Worm (Caenorhabditis elegans) whole organism, L4 larva: ENCODE data around the gene C35B1.5.

Experiments
- D1046.2 ChIP-seq: fragments of 200-800 bp; sonication (Bioruptor generic); IDR thresholded peaks from 2 replicates; pipeline ENCODE4 v1.3.6; 2022; ENCODE audit warnings: missing genetic modification characterization, missing compliant biosample characterization
- F44E2.7 ChIP-seq: fragments of 200-800 bp; sonication (Bioruptor generic); IDR thresholded peaks from 2 replicates; pipeline ENCODE4 v2.1.2; 2022; ENCODE audit warnings: missing genetic modification characterization, missing compliant biosample characterization
- R02D3.7 ChIP-seq: fragments of 150-350 bp; sonication (generic microtip); optimal IDR thresholded peaks from 3 replicates; lab custom pipeline; 2014; ENCODE audit warnings: missing biosample characterization, missing genetic modification characterization
- ZK337.2 ChIP-seq: fragments of 200-800 bp; sonication (Bioruptor generic); IDR thresholded peaks from 2 replicates; pipeline ENCODE4 v1.3.6; 2022; ENCODE audit warnings: missing genetic modification reagents, missing genetic modification characterization, missing compliant biosample characterization
- ceh-62 ChIP-seq: sonication (generic microtip); optimal IDR thresholded peaks from 2 replicates; lab custom pipeline; 2017; ENCODE audit warnings: missing biosample characterization, missing genetic modification characterization
- ceh-82 ChIP-seq: sonication (generic microtip); optimal IDR thresholded peaks from 2 replicates; lab custom pipeline; 2017; ENCODE audit warnings: missing biosample characterization, missing genetic modification characterization
- ces-1 ChIP-seq: fragments of 150-350 bp; sonication (generic microtip); optimal IDR thresholded peaks from 4 replicates; lab custom pipeline; 2014; ENCODE audit warnings: missing biosample characterization, missing genetic modification reagents, missing genetic modification characterization
- dmd-8 ChIP-seq: fragments of 200-800 bp; sonication (Bioruptor generic); IDR thresholded peaks from 2 replicates; pipeline ENCODE4 v1.3.6; 2022; ENCODE audit warnings: missing genetic modification characterization, missing compliant biosample characterization
- egl-43 ChIP-seq: fragments of 200-800 bp; sonication (Bioruptor generic); IDR thresholded peaks from 2 replicates; pipeline ENCODE4 v1.3.6; 2022; ENCODE audit warnings: missing genetic modification reagents, missing genetic modification characterization, missing compliant biosample characterization
- fkh-10 ChIP-seq: fragments of 150-350 bp; optimal IDR thresholded peaks from 2 replicates; lab custom pipeline; 2014; ENCODE audit warnings: missing biosample characterization, missing genetic modification reagents, missing genetic modification characterization
- hlh-30 ChIP-seq: sonication (generic microtip); optimal IDR thresholded peaks from 2 replicates; lab custom pipeline; 2017; ENCODE audit warnings: antibody characterized with exemption, mild to moderate bottlenecking, missing genetic modification characterization, missing compliant biosample characterization; ENCODE audit not compliant: insufficient read depth
- hmg-1.1 ChIP-seq: fragments of 200-800 bp; sonication (Bioruptor generic); IDR thresholded peaks from 2 replicates; pipeline ENCODE4 v1.3.6; 2022; ENCODE audit warnings: missing genetic modification reagents, missing genetic modification characterization, missing compliant biosample characterization
- lim-7 ChIP-seq: fragments of 200-800 bp; sonication (Bioruptor generic); IDR thresholded peaks from 2 replicates; pipeline ENCODE4 v1.3.6; 2022; ENCODE audit warnings: missing genetic modification characterization, missing compliant biosample characterization
- lin-15B ChIP-seq: fragments of 150-350 bp; sonication (generic microtip); optimal IDR thresholded peaks from 3 replicates; lab custom pipeline; 2014; ENCODE audit warnings: missing biosample characterization, missing genetic modification characterization
- lin-29 ChIP-seq: fragments of 200-800 bp; sonication (Bioruptor generic); IDR thresholded peaks from 2 replicates; pipeline ENCODE4 v1.3.6; 2022; ENCODE audit warnings: missing genetic modification reagents, missing genetic modification characterization, missing compliant biosample characterization
- lin-38 ChIP-seq: fragments of 200-800 bp; sonication (Bioruptor generic); IDR thresholded peaks from 2 replicates; pipeline ENCODE4 v1.3.6; 2022; ENCODE audit warnings: missing genetic modification reagents, missing genetic modification characterization, missing compliant biosample characterization
- lsy-2 ChIP-seq, 2 experiments: fragments of 150-350 bp in 1 of 2; sonication (generic microtip) in 1 of 2; optimal IDR thresholded peaks; 2 replicates each; lab custom pipeline; 2014 to 2017; ENCODE audit warnings: missing biosample characterization in 2 of 2, missing genetic modification characterization in 2 of 2
- madf-9 ChIP-seq: fragments of 200-800 bp; sonication (Bioruptor generic); conservative IDR thresholded peaks from 2 replicates; pipeline ENCODE4 v1.3.6; 2022; ENCODE audit warnings: missing genetic modification reagents, missing genetic modification characterization, missing compliant biosample characterization
- mdl-1 ChIP-seq, 2 experiments: fragments of 150-350 bp in 1 of 2; sonication (generic microtip) in 1 of 2; optimal IDR thresholded peaks; 2 replicates each; lab custom pipeline; 2014 to 2017; ENCODE audit warnings: missing biosample characterization in 2 of 2, missing genetic modification characterization in 2 of 2
- mdt-29 ChIP-seq: fragments of 200-800 bp; sonication (Bioruptor generic); IDR thresholded peaks from 2 replicates; pipeline ENCODE4 v1.3.6; 2022; ENCODE audit warnings: missing genetic modification reagents, missing genetic modification characterization, missing compliant biosample characterization
- mes-2 ChIP-seq: sonication (generic microtip); optimal IDR thresholded peaks from 2 replicates; lab custom pipeline; 2016; ENCODE audit warnings: missing genotype, mild to moderate bottlenecking, missing genetic modification characterization, missing compliant biosample characterization; ENCODE audit not compliant: poor library complexity, severe bottlenecking
- nhr-11 ChIP-seq: fragments of 150-350 bp; optimal IDR thresholded peaks from 2 replicates; lab custom pipeline; 2014; ENCODE audit warnings: missing biosample characterization, missing genetic modification characterization
- nhr-28 ChIP-seq: fragments of 150-350 bp; optimal IDR thresholded peaks from 2 replicates; lab custom pipeline; 2014; ENCODE audit warnings: missing biosample characterization, missing genetic modification characterization
- nhr-41 ChIP-seq: fragments of 200-800 bp; sonication (Bioruptor generic); IDR thresholded peaks from 2 replicates; pipeline ENCODE4 v1.3.6; 2022; ENCODE audit warnings: missing genetic modification reagents, missing genetic modification characterization, missing compliant biosample characterization
- nhr-42 ChIP-seq: fragments of 200-800 bp; sonication (Bioruptor generic); IDR thresholded peaks from 2 replicates; pipeline ENCODE4 v1.3.6; 2022; ENCODE audit warnings: missing genetic modification characterization, missing compliant biosample characterization
- nhr-6 ChIP-seq: fragments of 150-350 bp; optimal IDR thresholded peaks from 2 replicates; lab custom pipeline; 2014; ENCODE audit warnings: missing biosample characterization, missing genetic modification characterization
- saeg-2 ChIP-seq: fragments of 200-800 bp; sonication (Bioruptor generic); IDR thresholded peaks from 2 replicates; pipeline ENCODE4 v1.3.6; 2022; ENCODE audit warnings: missing genetic modification reagents, missing genetic modification characterization, missing compliant biosample characterization
- sdz-12 ChIP-seq: fragments of 200-800 bp; sonication (Bioruptor generic); optimal IDR thresholded peaks from 2 replicates; lab custom pipeline; 2018; ENCODE audit warnings: mild to moderate bottlenecking, missing genetic modification characterization, missing compliant biosample characterization
- set-16 ChIP-seq: fragments of 200-800 bp; sonication (Bioruptor generic); IDR thresholded peaks from 2 replicates; pipeline ENCODE4 v1.3.6; 2022; ENCODE audit warnings: missing genetic modification reagents, missing genetic modification characterization, missing compliant biosample characterization
- skn-1 ChIP-seq: fragments of 150-350 bp; optimal IDR thresholded peaks from 2 replicates; lab custom pipeline; 2014; ENCODE audit warnings: missing biosample characterization, missing genetic modification characterization
- zip-2 ChIP-seq: fragments of 150-350 bp; optimal IDR thresholded peaks from 2 replicates; lab custom pipeline; 2014; ENCODE audit warnings: missing biosample characterization, missing genetic modification characterization
- ztf-11 ChIP-seq: fragments of 150-350 bp; optimal IDR thresholded peaks from 2 replicates; lab custom pipeline; 2014; ENCODE audit warnings: missing biosample characterization, missing genetic modification characterization
- ztf-7 ChIP-seq: fragments of 150-350 bp; optimal IDR thresholded peaks from 2 replicates; lab custom pipeline; 2014; ENCODE audit warnings: missing biosample characterization, missing genetic modification characterization

Gene C35B1.5

DNA sequence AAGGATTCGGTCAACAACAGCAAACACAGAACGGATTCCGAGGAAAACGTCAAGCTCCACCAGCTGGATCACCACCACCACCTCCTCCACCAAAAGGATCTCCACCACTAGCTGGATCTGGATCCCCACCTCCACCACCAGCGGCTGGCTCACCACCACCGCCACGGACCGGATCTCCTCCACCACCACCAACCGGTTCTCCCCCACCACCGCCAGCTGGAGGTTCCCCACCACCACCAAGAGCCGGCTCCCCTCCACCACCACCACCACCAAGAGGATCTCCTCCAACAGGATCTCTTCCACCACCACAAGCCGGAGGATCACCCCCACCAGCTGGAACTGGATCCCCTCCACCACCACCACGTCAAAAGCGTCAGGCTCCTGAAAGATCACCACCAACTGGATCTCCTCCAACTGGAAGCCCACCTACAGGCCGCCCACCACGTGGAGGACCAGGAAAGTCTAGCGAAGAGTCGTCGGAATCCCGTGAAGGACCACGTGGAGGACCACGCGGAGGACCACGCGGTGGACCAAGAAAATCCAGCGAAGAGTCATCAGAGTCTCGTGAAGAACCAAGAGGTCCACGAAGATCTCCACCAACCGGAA, 7.2 kb downstream of the C35B1.5 start:
- TF ChIP-seq nhr-6 = no peak
- peak; percentile 97 for TF ChIP-seq set-16 (GFP tag; lab: Robert Waterston, UW)

DNA sequence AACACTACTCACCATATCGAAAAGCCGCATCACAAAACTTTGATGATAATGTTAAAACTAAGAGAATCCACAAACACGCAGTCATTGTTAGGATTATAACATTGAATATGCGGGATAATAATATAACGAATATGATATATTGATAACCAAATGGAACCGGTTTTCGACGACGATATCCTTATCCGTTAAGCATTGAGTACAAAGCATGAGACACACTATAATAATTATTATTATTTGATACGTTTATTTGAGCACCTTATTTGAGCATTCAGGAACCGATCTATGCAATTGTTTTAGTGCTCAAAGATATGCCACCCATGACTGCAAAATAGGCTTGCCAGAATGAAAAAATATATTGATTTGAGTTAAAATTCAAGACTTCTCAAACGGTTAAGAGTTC, 9.4 kb downstream of the C35B1.5 start, which contains the start of gene W03D2.9:
Gene W03D2.9 (minus strand): TSS at position 101 of the 400 bp plus-strand sequence.
- no peak for TF ChIP-seq zip-2 (tag; lab: Kevin White, UChicago)
- TF ChIP-seq lsy-2 (tag; optimal IDR thresholded peaks at IDR 0.05; lab: Kevin White, UChicago) = no peak
- no peak for TF ChIP-seq hmg-1.1 (GFP tag; lab: Robert Waterston, UW)
- TF ChIP-seq set-16 (GFP tag; lab: Robert Waterston, UW) = no peak
- TF ChIP-seq fkh-10 (GFP tag; lab: Kevin White, UChicago) = no peak
- no peak for TF ChIP-seq lim-7 (GFP tag; lab: Robert Waterston, UW)
- TF ChIP-seq ztf-7 (tag; lab: Kevin White, UChicago) = no peak
- TF ChIP-seq mdl-1 (tag; optimal IDR thresholded peaks at IDR 0.05; lab: Kevin White, UChicago) = no peak
- no peak for TF ChIP-seq lin-15B (tag; lab: Kevin White, UChicago)
- TF ChIP-seq ZK337.2 = no peak
- TF ChIP-seq skn-1 (tag; lab: Kevin White, UChicago) = no peak
- TF ChIP-seq mdt-29 (GFP tag; lab: Robert Waterston, UW) = no peak
- TF ChIP-seq sdz-12 = no peak
- no peak for TF ChIP-seq egl-43 (GFP tag; lab: Robert Waterston, UW)
- TF ChIP-seq hlh-30 (tag; lab: Kevin White, UChicago) = no peak
- no peak for TF ChIP-seq nhr-28 (tag; lab: Kevin White, UChicago)
- no peak for TF ChIP-seq F44E2.7 (GFP tag; lab: Robert Waterston, UW)
- TF ChIP-seq ces-1 (GFP tag; lab: Kevin White, UChicago) = no peak
- no peak for TF ChIP-seq mes-2 (tag; lab: Kevin White, UChicago)

DNA sequence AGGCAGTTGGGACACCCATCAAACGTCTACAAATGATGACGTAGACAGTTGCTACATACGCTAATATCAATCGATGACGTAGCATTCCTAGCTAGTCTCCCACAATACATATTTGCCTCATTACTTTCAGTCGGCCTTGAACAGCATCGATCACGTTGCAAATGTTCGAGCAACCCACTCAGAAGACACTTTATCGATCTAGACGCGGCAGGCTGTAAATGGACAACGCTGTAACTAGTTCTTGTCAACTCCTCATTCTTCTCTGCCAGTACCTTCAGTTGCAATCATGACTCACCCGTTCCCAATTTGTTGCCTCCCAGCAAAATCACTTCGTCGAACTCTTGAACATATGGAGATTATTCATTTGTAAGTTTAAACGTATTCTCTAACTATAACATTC, 12.0 kb downstream of the C35B1.5 start, which contains the start of gene pqn-75:
Gene pqn-75 (plus strand): TSS at position 301 of the 400 bp plus-strand sequence.
- TF ChIP-seq ztf-7 (tag; lab: Kevin White, UChicago) = no peak
- no peak for TF ChIP-seq zip-2 (tag; lab: Kevin White, UChicago)
- no peak for TF ChIP-seq saeg-2
- TF ChIP-seq D1046.2 (GFP tag; lab: Robert Waterston, UW) = no peak

DNA sequence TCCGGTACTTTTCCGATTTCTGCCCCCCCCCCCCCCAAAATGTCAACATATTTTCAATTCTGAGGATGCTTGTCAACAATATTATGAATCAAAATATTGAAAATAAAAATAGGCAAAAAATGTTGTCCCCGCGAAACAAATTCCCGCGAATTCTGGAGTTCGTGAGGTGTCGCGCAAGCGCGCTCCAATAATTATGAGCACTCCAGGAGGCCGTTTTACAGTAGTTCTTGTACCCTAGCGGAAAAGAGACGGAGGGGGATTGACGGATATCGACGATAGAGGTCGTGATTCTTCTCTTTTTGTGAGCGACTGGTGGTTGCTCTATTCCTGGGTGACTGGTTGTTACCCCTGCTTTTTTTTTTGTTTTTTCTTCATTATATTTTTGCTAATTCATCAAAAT, 13.2 kb downstream of the C35B1.5 start:
- no peak for TF ChIP-seq R02D3.7
- TF ChIP-seq lin-29 (GFP tag; lab: Robert Waterston, UW) = no peak
- TF ChIP-seq mdl-1 (tag; optimal IDR thresholded peaks at IDR 0.05; lab: Kevin White, UChicago) = no peak
- TF ChIP-seq nhr-42 = no peak
- no peak for TF ChIP-seq lsy-2 (tag; optimal IDR thresholded peaks at IDR 0.05; lab: Kevin White, UChicago)
- no peak for TF ChIP-seq ceh-82 (tag; lab: Kevin White, UChicago)
- TF ChIP-seq nhr-41 = no peak
- TF ChIP-seq nhr-6 = no peak
- no peak for TF ChIP-seq ceh-62
- no peak for TF ChIP-seq madf-9 (GFP tag; lab: Robert Waterston, UW)
- no peak for TF ChIP-seq lin-38 (GFP tag; lab: Robert Waterston, UW)
- no peak for TF ChIP-seq ztf-11 (tag; lab: Kevin White, UChicago)
- no peak for TF ChIP-seq nhr-11
- TF ChIP-seq dmd-8 (GFP tag; lab: Robert Waterston, UW) = no peak

DNA sequence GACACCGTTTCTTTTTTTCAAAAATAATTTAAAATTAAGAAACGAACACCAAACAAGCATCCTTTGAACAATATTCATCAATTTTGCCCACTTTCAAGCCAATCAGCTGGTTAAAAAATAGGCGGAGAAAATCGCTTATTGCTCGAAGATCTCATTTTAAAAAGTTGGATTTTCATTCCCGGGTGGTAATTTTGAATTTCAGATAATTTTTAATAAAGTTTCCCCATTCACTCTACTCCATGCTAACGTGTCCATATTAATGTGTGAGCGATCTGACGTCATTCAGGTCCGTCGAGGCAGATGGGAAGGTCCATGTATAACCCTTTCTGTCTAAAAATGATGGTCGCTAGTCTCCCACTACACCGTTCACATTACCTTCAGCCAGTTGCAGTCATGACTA, 15.5 kb downstream of the C35B1.5 start, which contains the start of gene fbxb-55:
Gene fbxb-55 (plus strand): TSS at position 301 of the 400 bp plus-strand sequence.
- TF ChIP-seq D1046.2 (GFP tag; lab: Robert Waterston, UW) = no peak
- no peak for TF ChIP-seq egl-43 (GFP tag; lab: Robert Waterston, UW)
- TF ChIP-seq ces-1 (GFP tag; lab: Kevin White, UChicago) = no peak
- TF ChIP-seq set-16 (GFP tag; lab: Robert Waterston, UW) = no peak
